Worm (Caenorhabditis elegans) whole organism, young adult: ENCODE data around the gene gpa-8.
A peak's percentile ranks its signal among the peaks of the same experiment; 100 is the strongest.

Source experiments
- F55B11.4 ChIP-seq: sonication (generic microtip); optimal IDR thresholded peaks from 2 replicates; lab custom pipeline; 2016; ENCODE audit warnings: missing compliant biosample characterization, missing genetic modification characterization, borderline replicate concordance; ENCODE audit not compliant: insufficient read depth
- F57A8.1 ChIP-seq: fragments of 200-800 bp; sonication (Bioruptor generic); optimal IDR thresholded peaks from 2 replicates; lab custom pipeline; 2018; ENCODE audit warnings: mild to moderate bottlenecking, missing genetic modification characterization, moderate library complexity, missing compliant biosample characterization
- K12H6.12 ChIP-seq: fragments of 200-800 bp; sonication (Bioruptor generic); optimal IDR thresholded peaks from 2 replicates; lab custom pipeline; 2018; ENCODE audit warnings: mild to moderate bottlenecking, missing genetic modification characterization, missing compliant biosample characterization
- Y95B8A.8 ChIP-seq: fragments of 200-800 bp; sonication (Bioruptor generic); IDR thresholded peaks from 2 replicates; pipeline ENCODE4 v1.3.6; 2022; ENCODE audit warnings: missing genetic modification reagents, missing genetic modification characterization, missing compliant biosample characterization
- aptf-2 ChIP-seq: fragments of 200-800 bp; sonication (Bioruptor generic); conservative IDR thresholded peaks from 2 replicates; pipeline ENCODE4 v1.3.6; 2022; ENCODE audit warnings: missing genetic modification reagents, missing genetic modification characterization, missing compliant biosample characterization
- attf-3 ChIP-seq: fragments of 200-800 bp; sonication (Bioruptor generic); conservative IDR thresholded peaks from 2 replicates; pipeline ENCODE4 v1.3.6; 2022; ENCODE audit warnings: missing genetic modification reagents, missing genetic modification characterization, missing compliant biosample characterization
- attf-5 ChIP-seq: fragments of 200-800 bp; sonication (Bioruptor generic); optimal IDR thresholded peaks from 2 replicates; lab custom pipeline; 2018; ENCODE audit warnings: mild to moderate bottlenecking, missing genetic modification characterization, missing compliant biosample characterization
- attf-6 ChIP-seq: fragments of 200-800 bp; sonication (Bioruptor generic); IDR thresholded peaks from 2 replicates; pipeline ENCODE4 v1.3.6; 2022; ENCODE audit warnings: missing genetic modification reagents, missing genetic modification characterization, missing compliant biosample characterization
- bed-1 ChIP-seq: fragments of 200-800 bp; sonication (Bioruptor generic); IDR thresholded peaks from 2 replicates; pipeline ENCODE4 v1.3.6; 2022; ENCODE audit warnings: missing genetic modification reagents, missing genetic modification characterization, missing compliant biosample characterization
- cebp-1 ChIP-seq, 2 experiments: fragments of 200-800 bp in 1 of 2; sonication (Bioruptor generic) in 1 of 2; sonication (generic microtip) in 1 of 2; IDR thresholded peaks in 1 of 2; optimal IDR thresholded peaks in 1 of 2; 2 replicates each; pipeline versions ENCODE4 v1.3.6 to Lab custom; 2017 to 2022; ENCODE audit warnings: missing compliant biosample characterization in 2 of 2, missing genetic modification characterization in 2 of 2, mild to moderate bottlenecking in 1 of 2, missing genetic modification reagents in 1 of 2, moderate library complexity in 1 of 2
- hlh-12 ChIP-seq: sonication (generic microtip); optimal IDR thresholded peaks from 2 replicates; lab custom pipeline; 2016; ENCODE audit warnings: missing genetic modification characterization, missing compliant biosample characterization
- hmg-20 ChIP-seq: fragments of 200-800 bp; sonication (Bioruptor generic); IDR thresholded peaks from 2 replicates; pipeline ENCODE4 v1.3.6; 2022; ENCODE audit warnings: missing genetic modification reagents, missing genetic modification characterization, missing compliant biosample characterization
- hrde-1 ChIP-seq: sonication (generic microtip); optimal IDR thresholded peaks from 2 replicates; lab custom pipeline; 2016; ENCODE audit warnings: missing genetic modification characterization, mild to moderate bottlenecking, missing compliant biosample characterization, moderate library complexity, missing genotype, missing genetic modification reagents, borderline replicate concordance
- hsf-1 ChIP-seq: fragments of 200-800 bp; sonication (Bioruptor generic); IDR thresholded peaks from 2 replicates; pipeline ENCODE4 v1.3.6; 2022; ENCODE audit warnings: missing genetic modification reagents, missing genetic modification characterization, missing compliant biosample characterization
- let-607 ChIP-seq, 2 experiments: fragments of 200-800 bp in 1 of 2; sonication (Bioruptor generic) in 1 of 2; sonication (generic microtip) in 1 of 2; optimal IDR thresholded peaks; 2 replicates each; lab custom pipeline; 2016 to 2018; ENCODE audit warnings: mild to moderate bottlenecking in 2 of 2, missing compliant biosample characterization in 2 of 2, missing genetic modification characterization in 2 of 2, moderate library complexity in 2 of 2, missing genotype in 1 of 2
- lin-26 ChIP-seq: fragments of 200-800 bp; sonication (Bioruptor generic); IDR thresholded peaks from 2 replicates; pipeline ENCODE4 v1.3.6; 2022; ENCODE audit warnings: missing genetic modification reagents, missing genetic modification characterization, missing compliant biosample characterization
- mxl-1 ChIP-seq: sonication (generic microtip); optimal IDR thresholded peaks from 2 replicates; lab custom pipeline; 2016; ENCODE audit warnings: missing genetic modification characterization, missing compliant biosample characterization
- rcor-1 ChIP-seq: fragments of 200-800 bp; sonication (Bioruptor generic); IDR thresholded peaks from 2 replicates; pipeline ENCODE4 v1.3.6; 2022; ENCODE audit warnings: missing genetic modification reagents, missing genetic modification characterization, missing compliant biosample characterization
- rec-8 ChIP-seq, 2 experiments: sonication (generic microtip); optimal IDR thresholded peaks; 2 replicates each; lab custom pipeline; 2016; ENCODE audit warnings: mild to moderate bottlenecking in 2 of 2, missing genetic modification characterization in 2 of 2, missing genetic modification reagents in 2 of 2, missing genotype in 2 of 2, missing biosample characterization in 1 of 2, missing compliant biosample characterization in 1 of 2, moderate library complexity in 1 of 2
- sea-2 ChIP-seq: fragments of 200-800 bp; sonication (Bioruptor generic); IDR thresholded peaks from 2 replicates; pipeline ENCODE4 v1.3.6; 2022; ENCODE audit warnings: missing genetic modification characterization, missing compliant biosample characterization
- tbx-9 ChIP-seq: sonication (generic microtip); optimal IDR thresholded peaks from 2 replicates; lab custom pipeline; 2016; ENCODE audit warnings: borderline replicate concordance, missing genetic modification characterization, inconsistent platforms, missing compliant biosample characterization
- unc-130 ChIP-seq: sonication (generic microtip); optimal IDR thresholded peaks from 2 replicates; lab custom pipeline; 2016; ENCODE audit warnings: missing genetic modification reagents, missing genetic modification characterization, missing compliant biosample characterization
- ztf-25 ChIP-seq: fragments of 200-800 bp; sonication (Bioruptor generic); IDR thresholded peaks from 2 replicates; pipeline ENCODE4 v1.3.6; 2022; ENCODE audit warnings: missing genetic modification reagents, missing genetic modification characterization, missing compliant biosample characterization
- ztf-28 ChIP-seq: fragments of 200-800 bp; sonication (Bioruptor generic); IDR thresholded peaks from 2 replicates; pipeline ENCODE4 v1.3.6; 2022; ENCODE audit warnings: missing genetic modification reagents, missing genetic modification characterization, missing compliant biosample characterization
- ztf-6 ChIP-seq: fragments of 200-800 bp; sonication (Bioruptor generic); IDR thresholded peaks from 2 replicates; pipeline ENCODE4 v1.3.6; 2022; ENCODE audit warnings: missing genetic modification reagents, missing genetic modification characterization, missing compliant biosample characterization

gpa-8 gene

DNA sequence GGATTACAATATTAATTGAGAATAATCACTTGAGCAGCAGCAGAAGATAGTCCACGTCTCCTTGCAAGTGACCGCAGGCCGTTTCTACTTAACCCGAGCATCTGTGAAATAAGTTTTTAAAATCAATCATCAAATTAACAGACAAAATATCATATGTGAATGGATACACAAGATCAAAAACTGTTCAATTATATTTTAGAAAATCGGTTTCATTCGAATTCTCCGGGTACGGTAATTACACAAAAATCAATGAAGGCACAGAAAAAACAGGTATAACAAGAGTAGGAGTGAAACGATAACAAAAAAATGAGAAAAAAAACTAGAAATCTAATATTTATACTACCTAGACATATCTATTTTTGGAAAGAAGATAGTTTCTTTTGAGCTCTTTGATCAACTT is 44.1 kb downstream of the gpa-8 start, which contains the start of gene mma-1:
TSS of gene mma-1 (minus strand) at position 101 of the 400 bp plus-strand sequence.
- TF ChIP-seq attf-5 (GFP tag; lab: Kevin White, UChicago) = no peak
- no peak for TF ChIP-seq hlh-12 (tag; lab: Kevin White, UChicago)
- no peak for TF ChIP-seq rcor-1
- no peak for TF ChIP-seq ztf-6 (GFP tag; lab: Robert Waterston, UW)
- no peak for TF ChIP-seq sea-2
- 0 out of 2 replicates have a peak, but pooled peaks have one; percentile 27 for TF ChIP-seq hsf-1 (GFP tag; lab: Robert Waterston, UW)

DNA sequence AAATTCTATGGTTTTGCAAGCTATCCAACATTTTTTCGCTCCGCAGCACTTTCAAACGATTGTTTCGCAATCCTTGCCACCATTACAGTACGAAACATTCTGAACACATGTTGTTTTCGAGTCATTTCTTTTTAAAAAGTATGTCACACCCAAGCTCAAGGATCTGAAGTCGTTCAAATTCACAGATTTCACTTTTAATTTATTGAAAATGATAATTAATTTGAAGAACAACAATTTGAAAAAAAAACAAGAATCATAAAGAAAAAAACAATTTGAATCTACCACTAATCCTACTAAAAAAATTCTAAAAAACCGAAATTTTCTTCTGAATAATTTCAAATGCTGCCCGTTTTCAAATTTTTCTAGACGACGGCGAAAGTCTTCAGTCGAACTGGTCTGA is 47.9 kb downstream of the gpa-8 start, which contains the start of gene C14C10.2:
TSS of gene C14C10.2 (minus strand) at position 101 of the 400 bp plus-strand sequence.
- no peak for TF ChIP-seq rec-8 (tag; optimal IDR thresholded peaks at IDR 0.05; lab: Kevin White, UChicago)
- no peak for TF ChIP-seq cebp-1 (GFP tag; IDR thresholded peaks at IDR 0.05; lab: Robert Waterston, UW)
- peak; percentile 2 for TF ChIP-seq cebp-1 (tag; optimal IDR thresholded peaks at IDR 0.05; lab: Kevin White, UChicago)
- TF ChIP-seq, all 124 proteins: peak for 1

DNA sequence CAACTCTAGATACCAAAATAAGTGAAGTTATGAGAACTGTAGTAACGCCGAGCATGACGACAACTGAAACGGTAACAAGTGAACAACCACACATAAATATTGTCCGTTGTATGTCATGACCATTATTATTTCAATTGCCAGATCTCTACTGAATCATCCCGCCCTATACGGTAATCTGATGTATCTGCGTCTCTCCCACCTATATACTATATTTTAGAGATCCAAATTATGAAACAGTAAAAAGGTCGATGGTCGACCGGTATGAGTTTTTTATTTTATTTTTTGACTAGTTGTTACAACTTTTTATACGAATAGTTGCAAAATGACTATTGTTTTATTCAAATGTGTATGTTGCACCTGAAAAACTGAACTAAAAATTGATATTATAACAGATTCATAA is 49.7 kb downstream of the gpa-8 start, which contains the start of gene ttr-43:
TSS of gene ttr-43 (minus strand) at position 101 of the 400 bp plus-strand sequence.
- TF ChIP-seq let-607 (tag; optimal IDR thresholded peaks at IDR 0.05; lab: Kevin White, UChicago) = no peak
- no peak for TF ChIP-seq hlh-12 (tag; lab: Kevin White, UChicago)
- TF ChIP-seq aptf-2 (GFP tag; lab: Robert Waterston, UW) = no peak
- no peak for TF ChIP-seq tbx-9 (tag; lab: Kevin White, UChicago)
- no peak for TF ChIP-seq ztf-28 (GFP tag; lab: Robert Waterston, UW)
- TF ChIP-seq mxl-1 = no peak
- TF ChIP-seq attf-6 (GFP tag; lab: Robert Waterston, UW) = no peak
- TF ChIP-seq hsf-1 (GFP tag; lab: Robert Waterston, UW) = no peak
- no peak for TF ChIP-seq hmg-20
- no peak for TF ChIP-seq hrde-1 (tag; lab: Kevin White, UChicago)
- no peak for TF ChIP-seq unc-130
- no peak for TF ChIP-seq K12H6.12
- TF ChIP-seq Y95B8A.8 (GFP tag; lab: Robert Waterston, UW) = no peak
- no peak for TF ChIP-seq attf-3 (GFP tag; lab: Robert Waterston, UW)
- no peak for TF ChIP-seq F57A8.1 (GFP tag; lab: Kevin White, UChicago)
- TF ChIP-seq ztf-25 (GFP tag; lab: Robert Waterston, UW) = no peak
- TF ChIP-seq lin-26 (GFP tag; lab: Robert Waterston, UW) = no peak
- TF ChIP-seq bed-1 = no peak
- no peak for TF ChIP-seq F55B11.4
